Worm (Caenorhabditis elegans): Measurements from ENCODE around the gene Y82E9BR.18.

DNA sequence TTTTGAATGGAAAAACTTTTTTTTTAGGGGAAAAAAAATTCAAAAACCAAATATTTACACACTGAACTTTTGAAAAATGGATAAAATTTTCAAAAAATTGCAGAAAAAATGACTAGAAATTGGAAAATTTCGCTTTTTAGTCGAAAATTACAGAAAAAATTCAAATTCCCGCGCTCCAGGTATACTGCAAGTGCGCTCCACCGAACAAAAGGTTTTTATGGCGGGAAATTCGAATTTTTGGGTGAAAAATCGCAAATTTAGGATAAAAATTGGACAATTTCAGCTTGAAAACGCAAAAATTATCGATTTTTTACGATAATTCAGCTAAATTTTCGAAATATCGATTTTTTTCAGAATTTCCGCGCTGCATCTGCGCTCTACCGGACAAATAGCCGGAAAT is 54.0 kb downstream of the Y82E9BR.18 start:
- TF ChIP-seq rcor-1 (GFP tag; IDR thresholded peaks at IDR 0.05) (no peak), F37B4.10 (GFP tag; IDR thresholded peaks at IDR 0.05) (no peak), hlh-12 (tag; optimal IDR thresholded peaks at IDR 0.05) (no peak), lin-35 (GFP tag; optimal IDR thresholded peaks at IDR 0.05) (no peak)

All from whole organism, young adult.